Worm (Caenorhabditis elegans) whole organism, midembryonic: ENCODE measurements around the gene K01D12.20.

Experiments used
- T22C8.4 ChIP-seq: fragments of 200-800 bp; sonication (Bioruptor generic); IDR thresholded peaks from 2 replicates; pipeline ENCODE4 v1.3.6; 2022; ENCODE audit warnings: missing genetic modification characterization, missing compliant biosample characterization
- cog-1 ChIP-seq: sonication (generic microtip); optimal IDR thresholded peaks from 2 replicates; lab custom pipeline; 2016; ENCODE audit warnings: missing genetic modification characterization, missing compliant biosample characterization
- flt-1 ChIP-seq: fragments of 200-800 bp; sonication (Bioruptor generic); IDR thresholded peaks from 2 replicates; pipeline ENCODE4 v1.3.6; 2022; ENCODE audit warnings: missing genetic modification characterization, missing compliant biosample characterization
- klf-2 ChIP-seq: fragments of 200-800 bp; sonication (Bioruptor generic); conservative IDR thresholded peaks from 2 replicates; pipeline ENCODE4 v1.3.6; 2022; ENCODE audit warnings: missing genetic modification reagents, missing genetic modification characterization, missing compliant biosample characterization
- med-1 ChIP-seq: sonication (generic microtip); optimal IDR thresholded peaks from 2 replicates; lab custom pipeline; 2017; ENCODE audit warnings: missing genetic modification characterization, mild to moderate bottlenecking, missing compliant biosample characterization, antibody characterized with exemption, missing genetic modification reagents; ENCODE audit not compliant: insufficient read depth
- ref-1 ChIP-seq: fragments of 200-800 bp; sonication (Bioruptor generic); conservative IDR thresholded peaks from 2 replicates; pipeline ENCODE4 v1.3.6; 2022; ENCODE audit warnings: missing genetic modification reagents, missing genetic modification characterization, missing compliant biosample characterization
- tab-1 ChIP-seq: fragments of 200-800 bp; sonication (Bioruptor generic); IDR thresholded peaks from 2 replicates; pipeline ENCODE4 v1.3.6; 2022; ENCODE audit warnings: missing genetic modification characterization, missing compliant biosample characterization
- ztf-23 ChIP-seq: fragments of 200-800 bp; sonication (Bioruptor generic); IDR thresholded peaks from 2 replicates; pipeline ENCODE4 v1.3.6; 2022; ENCODE audit warnings: missing genetic modification reagents, missing genetic modification characterization, missing compliant biosample characterization
- ztf-29 ChIP-seq: fragments of 200-800 bp; sonication (Bioruptor generic); IDR thresholded peaks from 2 replicates; pipeline ENCODE4 v1.3.6; 2022; ENCODE audit warnings: missing genetic modification reagents, missing genetic modification characterization, missing compliant biosample characterization

Gene K01D12.20

ce11 chrV:12400677-12401236, at the start of gene K01D12.20, which contains the start of gene miga-1:
Gene K01D12.20 (minus strand): TSS chrV:12400814.
Gene miga-1 (minus strand): TSS chrV:12400859.
- TF ChIP-seq flt-1 (GFP tag; lab: Robert Waterston, UW): no peak
- no peak for TF ChIP-seq cog-1 (tag; lab: Kevin White, UChicago)

ce11 chrV:12449902-12450301, 49.3 kb upstream of the K01D12.20 start, which contains the start of gene C54D10.10:
Gene C54D10.10 (minus strand): TSS chrV:12450002.
- no peak for TF ChIP-seq med-1 (GFP tag; lab: Kevin White, UChicago)
- no peak for TF ChIP-seq ztf-23 (GFP tag; lab: Robert Waterston, UW)
- no peak for TF ChIP-seq ztf-29 (GFP tag; lab: Robert Waterston, UW)
- TF ChIP-seq flt-1 (GFP tag; lab: Robert Waterston, UW): no peak
- TF ChIP-seq klf-2 (GFP tag; lab: Robert Waterston, UW): no peak
- TF ChIP-seq ref-1 (GFP tag; lab: Robert Waterston, UW): no peak
- TF ChIP-seq tab-1 (GFP tag; lab: Robert Waterston, UW): no peak
- TF ChIP-seq T22C8.4: no peak
- TF ChIP-seq cog-1 (tag; lab: Kevin White, UChicago): no peak

ce11 chrV:12446895-12447294, 46.3 kb upstream of the K01D12.20 start, which contains the start of the genes pals-38 and C54D10.9:
Gene pals-38 (minus strand): TSS chrV:12446995.
Gene C54D10.9 (plus strand): TSS chrV:12447153.
- TF ChIP-seq flt-1 (GFP tag; lab: Robert Waterston, UW) (no peak), ztf-23 (GFP tag; lab: Robert Waterston, UW) (no peak), med-1 (GFP tag; lab: Kevin White, UChicago) (no peak), T22C8.4 (no peak), ztf-29 (GFP tag; lab: Robert Waterston, UW) (no peak), klf-2 (GFP tag; lab: Robert Waterston, UW) (no peak)

- TF ChIP-seq ref-1 (GFP tag; lab: Robert Waterston, UW): no peak
- no peak for TF ChIP-seq T22C8.4
- TF ChIP-seq flt-1 (GFP tag; lab: Robert Waterston, UW): no peak
- no peak for TF ChIP-seq med-1 (GFP tag; lab: Kevin White, UChicago)
- no peak for TF ChIP-seq klf-2 (GFP tag; lab: Robert Waterston, UW)
- no peak for TF ChIP-seq tab-1 (GFP tag; lab: Robert Waterston, UW)
- TF ChIP-seq ztf-29 (GFP tag; lab: Robert Waterston, UW): no peak
- TF ChIP-seq ztf-23 (GFP tag; lab: Robert Waterston, UW): no peak
These were observed 43.1 kb upstream of the K01D12.20 start, which contains the start of gene pals-39 for ce11 chrV:12443754-12444153. Gene pals-39 (minus strand): TSS chrV:12443854.

ce11 chrV:12441420-12441819, 40.8 kb upstream of the K01D12.20 start, which contains the start of gene pals-37:
Gene pals-37 (minus strand): TSS chrV:12441520.
- no peak for TF ChIP-seq ztf-29 (GFP tag; lab: Robert Waterston, UW)
- no peak for TF ChIP-seq T22C8.4
- TF ChIP-seq tab-1 (GFP tag; lab: Robert Waterston, UW): no peak
- no peak for TF ChIP-seq ztf-23 (GFP tag; lab: Robert Waterston, UW)
- TF ChIP-seq flt-1 (GFP tag; lab: Robert Waterston, UW): no peak
- TF ChIP-seq med-1 (GFP tag; lab: Kevin White, UChicago): no peak
- no peak for TF ChIP-seq klf-2 (GFP tag; lab: Robert Waterston, UW)
- no peak for TF ChIP-seq ref-1 (GFP tag; lab: Robert Waterston, UW)
- no peak for TF ChIP-seq cog-1 (tag; lab: Kevin White, UChicago)

ce11 chrV:12433717-12434116, 33.1 kb upstream of the K01D12.20 start, which contains the start of gene srh-25:
Gene srh-25 (minus strand): TSS chrV:12433817.
- TF ChIP-seq ref-1 (GFP tag; lab: Robert Waterston, UW) (no peak), T22C8.4 (no peak), tab-1 (GFP tag; lab: Robert Waterston, UW) (no peak), flt-1 (GFP tag; lab: Robert Waterston, UW) (no peak), ztf-23 (GFP tag; lab: Robert Waterston, UW) (no peak), cog-1 (tag; lab: Kevin White, UChicago) (no peak), med-1 (GFP tag; lab: Kevin White, UChicago) (no peak), klf-2 (GFP tag; lab: Robert Waterston, UW) (no peak)

ce11 chrV:12433105-12433504, 32.5 kb upstream of the K01D12.20 start:
- TF ChIP-seq med-1 (GFP tag; lab: Kevin White, UChicago) (no peak), cog-1 (tag; lab: Kevin White, UChicago) (no peak), klf-2 (GFP tag; lab: Robert Waterston, UW) (no peak), tab-1 (GFP tag; lab: Robert Waterston, UW) (no peak), ztf-29 (GFP tag; lab: Robert Waterston, UW) (no peak), T22C8.4 (no peak), ref-1 (GFP tag; lab: Robert Waterston, UW) (no peak), flt-1 (GFP tag; lab: Robert Waterston, UW) (no peak), ztf-23 (GFP tag; lab: Robert Waterston, UW) (no peak)

ce11 chrV:12432111-12432510, 31.5 kb upstream of the K01D12.20 start, which contains the start of gene C54D10.13:
Gene C54D10.13 (minus strand): TSS chrV:12432289.
- TF ChIP-seq med-1 (GFP tag; lab: Kevin White, UChicago): no peak
- no peak for TF ChIP-seq ztf-29 (GFP tag; lab: Robert Waterston, UW)
- no peak for TF ChIP-seq ztf-23 (GFP tag; lab: Robert Waterston, UW)
- TF ChIP-seq T22C8.4: no peak
- no peak for TF ChIP-seq ref-1 (GFP tag; lab: Robert Waterston, UW)
- TF ChIP-seq cog-1 (tag; lab: Kevin White, UChicago): no peak
- TF ChIP-seq flt-1 (GFP tag; lab: Robert Waterston, UW): no peak

- TF ChIP-seq ztf-23 (GFP tag; lab: Robert Waterston, UW) (no peak), T22C8.4 (no peak), ref-1 (GFP tag; lab: Robert Waterston, UW) (no peak), klf-2 (GFP tag; lab: Robert Waterston, UW) (no peak), med-1 (GFP tag; lab: Kevin White, UChicago) (no peak), cog-1 (tag; lab: Kevin White, UChicago) (no peak), flt-1 (GFP tag; lab: Robert Waterston, UW) (no peak)
These were observed 28.4 kb upstream of the K01D12.20 start, which contains the start of gene C54D10.5 for ce11 chrV:12429039-12429438. Gene C54D10.5 (plus strand): TSS chrV:12429339.
